Worm (Caenorhabditis elegans) whole organism, late embryonic: ENCODE data around the gene tbc-13.

Source experiments
- F13H6.1 ChIP-seq: sonication (generic microtip); optimal IDR thresholded peaks from 2 replicates; lab custom pipeline; 2016; ENCODE audit warnings: missing genetic modification characterization, missing compliant biosample characterization
- K02D7.2 ChIP-seq: sonication (generic microtip); optimal IDR thresholded peaks from 2 replicates; lab custom pipeline; 2017; ENCODE audit warnings: mild to moderate bottlenecking, missing genetic modification characterization, missing compliant biosample characterization
- ahr-1 ChIP-seq: sonication (generic microtip); optimal IDR thresholded peaks from 2 replicates; lab custom pipeline; 2016; ENCODE audit warnings: missing genetic modification characterization, missing compliant biosample characterization
- ceh-14 ChIP-seq: sonication (generic microtip); optimal IDR thresholded peaks from 2 replicates; lab custom pipeline; 2016; ENCODE audit warnings: missing genotype, missing genetic modification characterization, missing compliant biosample characterization
- ceh-19 ChIP-seq: fragments of 200-800 bp; sonication (Bioruptor generic); optimal IDR thresholded peaks from 2 replicates; lab custom pipeline; 2018; ENCODE audit warnings: mild to moderate bottlenecking, missing genetic modification characterization, missing compliant biosample characterization
- ceh-2 ChIP-seq: sonication (generic microtip); optimal IDR thresholded peaks from 2 replicates; lab custom pipeline; 2016; ENCODE audit warnings: missing genotype, missing genetic modification characterization, missing compliant biosample characterization
- ceh-22 ChIP-seq: sonication (generic microtip); optimal IDR thresholded peaks from 2 replicates; lab custom pipeline; 2017; ENCODE audit warnings: missing biosample characterization, missing genetic modification characterization
- ceh-34 ChIP-seq: sonication (generic microtip); optimal IDR thresholded peaks from 2 replicates; lab custom pipeline; 2016; ENCODE audit warnings: mild to moderate bottlenecking, missing genetic modification characterization, missing compliant biosample characterization
- dmd-4 ChIP-seq: sonication (generic microtip); optimal IDR thresholded peaks from 2 replicates; lab custom pipeline; 2016; ENCODE audit warnings: borderline replicate concordance, missing genetic modification characterization, missing compliant biosample characterization
- dve-1 ChIP-seq: sonication (generic microtip); optimal IDR thresholded peaks from 2 replicates; lab custom pipeline; 2017; ENCODE audit warnings: antibody characterized with exemption, mild to moderate bottlenecking, missing genetic modification characterization, missing compliant biosample characterization
- elt-2 ChIP-seq: sonication (generic microtip); optimal IDR thresholded peaks from 2 replicates; lab custom pipeline; 2016; ENCODE audit warnings: missing genetic modification reagents, missing genetic modification characterization, missing compliant biosample characterization
- ets-4 ChIP-seq: sonication (generic microtip); optimal IDR thresholded peaks from 2 replicates; lab custom pipeline; 2016; ENCODE audit warnings: missing genetic modification characterization, missing compliant biosample characterization
- fkh-6 ChIP-seq: sonication (generic microtip); optimal IDR thresholded peaks from 2 replicates; lab custom pipeline; 2016; ENCODE audit warnings: missing genetic modification characterization, missing compliant biosample characterization
- hlh-15 ChIP-seq: sonication (generic microtip); optimal IDR thresholded peaks from 2 replicates; lab custom pipeline; 2016; ENCODE audit warnings: missing genetic modification characterization, missing compliant biosample characterization
- hlh-30 ChIP-seq: sonication (generic microtip); optimal IDR thresholded peaks from 2 replicates; lab custom pipeline; 2017; ENCODE audit warnings: antibody characterized with exemption, missing genetic modification characterization, missing compliant biosample characterization; ENCODE audit not compliant: insufficient read depth
- mec-3 ChIP-seq: sonication (generic microtip); optimal IDR thresholded peaks from 2 replicates; lab custom pipeline; 2016; ENCODE audit warnings: borderline replicate concordance, missing genetic modification characterization, missing compliant biosample characterization
- nhr-11 ChIP-seq: fragments of 150-350 bp; optimal IDR thresholded peaks from 2 replicates; lab custom pipeline; 2014; ENCODE audit warnings: missing biosample characterization, missing genetic modification characterization
- odd-2 ChIP-seq: sonication (generic microtip); optimal IDR thresholded peaks from 2 replicates; lab custom pipeline; 2017; ENCODE audit warnings: antibody characterized with exemption, mild to moderate bottlenecking, missing genetic modification characterization, missing compliant biosample characterization
- pat-9 ChIP-seq: fragments of 200-800 bp; sonication (Bioruptor generic); optimal IDR thresholded peaks from 2 replicates; lab custom pipeline; 2018; ENCODE audit warnings: mild to moderate bottlenecking, missing genetic modification characterization, moderate library complexity, missing compliant biosample characterization
- pha-4 ChIP-seq: fragments of 150-350 bp; optimal IDR thresholded peaks from 2 replicates; lab custom pipeline; 2018; ENCODE audit warnings: missing biosample characterization, missing genetic modification reagents, missing genetic modification characterization
- pqm-1 ChIP-seq: sonication (generic microtip); optimal IDR thresholded peaks from 2 replicates; lab custom pipeline; 2016; ENCODE audit warnings: missing genetic modification characterization, missing compliant biosample characterization
- pros-1 ChIP-seq: fragments of 150-350 bp; optimal IDR thresholded peaks from 2 replicates; lab custom pipeline; 2014; ENCODE audit warnings: missing biosample characterization, missing genetic modification reagents, missing genetic modification characterization
- tbx-2 ChIP-seq: sonication (generic microtip); optimal IDR thresholded peaks from 2 replicates; lab custom pipeline; 2016; ENCODE audit warnings: missing genetic modification characterization, missing compliant biosample characterization
- tbx-7 ChIP-seq: sonication (generic microtip); optimal IDR thresholded peaks from 2 replicates; lab custom pipeline; 2016; ENCODE audit warnings: missing genotype, missing genetic modification characterization, missing compliant biosample characterization
- unc-3 ChIP-seq, 2 experiments: fragments of 200-800 bp in 1 of 2; sonication (Bioruptor generic) in 1 of 2; sonication (generic microtip) in 1 of 2; conservative IDR thresholded peaks in 1 of 2; optimal IDR thresholded peaks in 1 of 2; 2 replicates each; pipeline versions ENCODE4 v1.3.6 to Lab custom; 2016 to 2022; ENCODE audit warnings: missing compliant biosample characterization in 2 of 2, missing genetic modification characterization in 2 of 2, missing genetic modification reagents in 1 of 2
- unc-42 ChIP-seq: sonication (generic microtip); optimal IDR thresholded peaks from 2 replicates; lab custom pipeline; 2016; ENCODE audit warnings: missing genotype, missing genetic modification characterization, missing compliant biosample characterization
- unc-55 ChIP-seq: sonication (generic microtip); optimal IDR thresholded peaks from 2 replicates; lab custom pipeline; 2017; ENCODE audit warnings: missing biosample characterization, missing genetic modification reagents, missing genetic modification characterization

The tbc-13 gene

DNA sequence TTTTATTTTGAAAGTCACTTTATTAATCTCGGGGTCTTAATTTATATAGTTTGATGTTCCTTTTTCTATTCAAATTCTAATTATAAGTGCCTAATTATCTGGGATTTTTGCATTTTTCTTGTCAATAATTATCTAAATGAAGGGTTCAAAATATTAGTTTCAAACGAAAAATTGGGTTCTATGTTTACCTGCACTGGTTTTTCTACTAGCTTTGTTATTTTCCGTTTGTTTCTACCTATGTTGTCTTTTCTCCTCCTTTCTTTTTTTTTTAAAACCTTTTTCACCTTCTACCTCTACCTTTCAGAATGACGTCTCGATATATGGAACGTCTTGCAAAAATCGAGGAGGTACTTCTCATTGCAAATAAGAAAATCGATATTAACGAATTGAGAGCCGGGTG is at the start of gene tbc-13:
Gene tbc-13 (plus strand): TSS at position 301 of the 400 bp plus-strand sequence.
- TF ChIP-seq nhr-11 (no peak), odd-2 (no peak), pat-9 (tag; lab: Kevin White, UChicago) (no peak), F13H6.1 (tag; lab: Kevin White, UChicago) (no peak), dve-1 (tag; lab: Kevin White, UChicago) (no peak), ahr-1 (tag; lab: Kevin White, UChicago) (no peak)

DNA sequence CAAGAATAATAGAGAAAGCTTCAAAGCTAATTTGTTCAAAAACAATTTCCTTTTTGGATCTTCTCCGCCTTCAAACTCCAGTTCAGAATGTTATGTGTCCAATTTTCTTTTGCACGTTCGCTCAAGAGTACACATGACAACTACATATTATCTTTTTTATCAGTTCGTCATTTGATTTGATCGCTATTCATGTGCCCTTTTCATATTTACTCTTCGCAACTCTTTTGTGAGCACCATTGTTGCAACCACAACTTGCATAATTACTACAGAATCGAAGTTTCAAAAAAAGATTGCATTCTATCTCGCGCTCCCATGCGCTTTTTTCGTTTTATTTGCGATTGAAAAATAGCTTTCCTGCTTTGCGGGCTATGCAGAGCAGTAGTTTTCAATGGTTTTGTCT is 49.6 kb upstream of the tbc-13 start:
- TF ChIP-seq tbx-7 (no peak), hlh-30 (tag; lab: Kevin White, UChicago) (no peak), tbx-2 (tag; lab: Kevin White, UChicago) (no peak), F13H6.1 (tag; lab: Kevin White, UChicago) (no peak), elt-2 (no peak)

DNA sequence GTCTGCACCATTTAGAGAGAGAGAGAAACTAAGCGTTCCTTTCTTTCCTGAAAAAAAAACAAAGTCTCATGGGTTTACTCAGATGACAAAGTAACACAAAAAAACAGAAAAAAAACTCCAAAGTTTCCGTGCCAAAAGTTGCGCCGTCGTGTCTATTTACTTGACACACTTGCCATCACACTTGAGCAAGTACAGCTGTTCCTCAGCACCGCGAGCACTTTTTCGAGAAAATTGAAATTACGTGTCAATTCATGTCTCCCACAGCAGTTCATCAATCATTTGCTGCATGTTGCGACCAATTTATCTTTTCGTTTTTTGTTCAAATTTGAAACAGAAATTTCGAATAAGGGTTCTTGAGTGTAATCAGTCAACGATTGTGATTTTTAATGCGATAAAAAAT is 48.4 kb upstream of the tbc-13 start:
- TF ChIP-seq unc-3 (GFP tag; conservative IDR thresholded peaks at IDR 0.05; lab: Robert Waterston, UW) (no peak), unc-3 (tag; optimal IDR thresholded peaks at IDR 0.05; lab: Kevin White, UChicago) (no peak), ceh-2 (tag; lab: Kevin White, UChicago) (no peak), ceh-14 (tag; lab: Kevin White, UChicago) (no peak), ceh-34 (tag; lab: Kevin White, UChicago) (no peak), unc-55 (GFP tag; lab: Kevin White, UChicago) (no peak), pat-9 (tag; lab: Kevin White, UChicago) (no peak)

DNA sequence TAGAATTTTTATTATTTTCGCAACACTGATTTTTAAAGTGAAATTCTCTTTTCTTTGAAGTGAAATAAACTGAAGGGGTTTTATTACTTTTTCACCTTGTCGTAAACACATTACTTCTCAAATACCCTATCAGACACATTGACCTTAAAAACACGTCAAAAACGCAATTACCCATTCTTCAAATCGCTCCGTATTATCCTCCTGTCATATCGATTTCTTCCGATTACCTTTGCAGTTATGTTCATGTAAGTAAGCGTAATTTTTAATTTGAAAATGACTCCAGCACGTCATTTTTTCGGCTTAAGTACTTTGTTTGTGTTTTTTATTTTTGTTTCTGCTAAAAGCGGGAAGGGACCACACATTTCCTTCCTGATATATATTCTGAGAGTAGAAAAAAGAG is 46.6 kb upstream of the tbc-13 start:
- TF ChIP-seq ceh-19 (GFP tag; lab: Kevin White, UChicago) (no peak), ceh-22 (tag; lab: Kevin White, UChicago) (no peak), fkh-6 (tag; lab: Kevin White, UChicago) (no peak), hlh-15 (tag; lab: Kevin White, UChicago) (no peak), pha-4 (no peak), dmd-4 (tag; lab: Kevin White, UChicago) (no peak), mec-3 (no peak), pros-1 (tag; lab: Kevin White, UChicago) (no peak), ets-4 (tag; lab: Kevin White, UChicago) (no peak), unc-55 (GFP tag; lab: Kevin White, UChicago) (no peak), unc-42 (tag; lab: Kevin White, UChicago) (no peak), pqm-1 (tag; lab: Kevin White, UChicago) (no peak)
- TF ChIP-seq, all 69 proteins: peak for 0

DNA sequence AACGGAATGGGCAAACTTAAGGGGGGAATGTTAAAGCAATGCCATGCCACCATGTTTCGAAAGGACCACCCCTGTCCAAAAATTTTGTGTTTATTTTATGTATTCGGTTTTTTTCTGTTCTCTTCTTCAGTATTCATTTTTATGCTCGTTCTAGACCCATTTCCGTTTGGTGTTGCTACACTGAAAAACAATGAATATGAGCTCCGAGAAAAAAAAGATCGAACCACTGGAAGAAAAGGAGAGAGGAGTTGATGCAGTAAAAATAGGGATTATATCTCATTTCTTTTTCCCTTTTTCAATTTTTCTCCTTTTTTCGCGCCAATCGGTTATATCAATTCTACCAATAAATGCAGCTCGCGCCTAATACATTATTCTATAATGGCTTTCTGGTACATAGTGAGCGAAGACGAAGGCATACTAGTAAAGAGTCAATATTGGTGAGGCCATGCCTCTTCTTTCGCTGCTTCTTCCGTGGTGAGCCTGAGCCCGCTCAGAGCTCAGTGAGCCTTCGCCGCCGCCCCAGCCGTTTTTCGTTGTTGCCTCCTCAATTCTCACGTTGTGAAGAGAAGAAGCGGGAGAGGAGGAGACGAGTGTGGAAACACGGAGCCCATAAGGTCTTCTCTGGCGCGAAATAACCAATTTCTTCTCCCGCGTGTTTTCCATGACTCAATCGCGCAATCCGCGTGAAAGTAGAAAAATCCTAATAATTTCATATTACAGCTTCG is 44.7 kb upstream of the tbc-13 start:
- TF ChIP-seq tbx-2 (tag; lab: Kevin White, UChicago) (no peak), ets-4 (tag; lab: Kevin White, UChicago) (no peak), K02D7.2 (tag; lab: Kevin White, UChicago) (no peak), hlh-15 (tag; lab: Kevin White, UChicago) (no peak), unc-42 (tag; lab: Kevin White, UChicago) (peak; percentile 8), F13H6.1 (tag; lab: Kevin White, UChicago) (no peak), ceh-19 (GFP tag; lab: Kevin White, UChicago) (no peak)
- TF ChIP-seq, all 69 proteins: peak for 1

DNA sequence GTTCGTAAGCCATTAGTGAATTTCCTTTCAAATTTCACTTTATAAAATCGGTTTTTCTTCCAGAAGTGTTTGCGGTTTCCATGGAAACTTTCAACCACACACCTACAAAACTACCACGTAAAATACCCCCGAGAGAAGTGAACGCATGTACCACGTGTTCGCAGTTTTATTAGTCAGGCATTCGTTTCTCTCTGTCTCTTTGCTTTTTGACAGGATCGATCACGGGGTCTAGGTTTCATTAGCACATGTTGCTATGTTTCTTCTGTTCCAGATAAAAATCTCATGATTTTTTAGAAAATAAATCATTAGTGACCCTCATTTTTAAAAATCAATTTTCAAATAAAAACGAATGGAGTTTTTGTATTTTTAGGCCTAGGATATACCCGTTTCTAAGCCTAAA is 40.4 kb upstream of the tbc-13 start:
- TF ChIP-seq ceh-19 (GFP tag; lab: Kevin White, UChicago) = no peak
- peak; percentile 13 for TF ChIP-seq hlh-30 (tag; lab: Kevin White, UChicago)
- TF ChIP-seq, all 69 proteins: peak for 1
